Worm (Caenorhabditis elegans): Measurements from ENCODE around the gene C43D7.4.

C43D7.4 gene

ce11 chrV:19309591-19309990 lies 12.7 kb downstream of the C43D7.4 start, which contains the start of gene F55C9.11:
TSS of gene F55C9.11 (minus strand) at chrV:19309691.
- TF ChIP-seq efl-1 (optimal IDR thresholded peaks at IDR 0.05) (no peak), efl-1 (GFP tag; optimal IDR thresholded peaks at IDR 0.05 in 1 of 2) (peak in 1 of 2 experiments; percentile 77), unc-98 (GFP tag; IDR thresholded peaks at IDR 0.05) (no peak)

DNA sequence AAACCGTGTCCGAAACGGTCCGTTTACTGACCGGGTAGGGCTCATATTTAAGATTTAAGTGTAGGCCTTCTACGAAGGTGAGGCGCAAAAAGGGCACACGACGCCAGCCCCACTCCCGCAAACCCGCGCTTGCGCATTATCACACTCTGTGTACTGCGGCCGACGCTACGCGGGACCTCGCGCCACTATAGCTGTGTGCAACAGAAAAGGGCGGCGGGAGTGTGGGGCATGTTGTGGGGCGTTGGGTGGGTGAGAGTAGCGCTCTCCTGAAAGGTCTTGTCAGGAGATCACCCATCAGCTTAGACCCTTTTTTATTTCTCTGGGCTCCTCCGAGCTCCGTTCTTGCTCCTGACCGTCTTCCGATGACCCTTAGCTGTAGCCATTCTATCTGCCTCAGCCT lies 14.2 kb downstream of the C43D7.4 start:
- TF ChIP-seq unc-130 (tag; optimal IDR thresholded peaks at IDR 0.05) (no peak), F16B12.6 (tag; optimal IDR thresholded peaks at IDR 0.05) (no peak), egl-13 (tag; optimal IDR thresholded peaks at IDR 0.05) (no peak), dsc-1 (tag; optimal IDR thresholded peaks at IDR 0.05) (no peak), lsy-2 (tag; optimal IDR thresholded peaks at IDR 0.05) (no peak), sptf-1 (tag; optimal IDR thresholded peaks at IDR 0.05) (no peak), unc-30 (tag; optimal IDR thresholded peaks at IDR 0.05) (no peak), nhr-90 (tag; optimal IDR thresholded peaks at IDR 0.05; ENCODE audit: poor library complexity) (no peak), unc-98 (GFP tag; IDR thresholded peaks at IDR 0.05) (no peak), Y116A8C.19 (tag; optimal IDR thresholded peaks at IDR 0.05; ENCODE audit: borderline replicate concordance) (no peak), elt-2 (tag; optimal IDR thresholded peaks at IDR 0.05) (no peak), fkh-8 (tag; optimal IDR thresholded peaks at IDR 0.05) (no peak), ama-1 (optimal IDR thresholded peaks at IDR 0.05) (no peak), nhr-28 (tag; optimal IDR thresholded peaks at IDR 0.05) (no peak), lin-13 (GFP tag; optimal IDR thresholded peaks at IDR 0.05) (no peak)

DNA sequence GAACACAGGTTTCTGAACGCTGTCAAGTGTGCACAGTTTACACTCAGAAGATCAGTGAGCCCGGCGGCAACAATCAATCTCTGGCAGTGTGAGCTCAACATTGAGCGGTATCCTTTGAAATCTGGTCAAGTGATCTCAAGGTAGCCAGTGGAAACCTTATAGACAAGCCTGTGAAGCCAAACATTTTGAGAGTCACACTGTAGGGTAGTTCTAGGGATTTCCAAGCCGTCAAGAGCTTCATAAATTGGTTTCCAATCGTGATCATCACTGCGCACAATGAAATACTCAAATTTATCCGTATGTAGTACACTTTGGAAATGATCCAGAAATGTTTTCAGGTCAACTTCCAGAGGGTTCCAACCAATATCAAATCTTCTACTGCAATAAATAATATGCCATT lies 15.4 kb downstream of the C43D7.4 start, which contains the start of gene F55C9.15:
TSS of gene F55C9.15 (minus strand) at position 101 of the 400 bp plus-strand sequence.
- TF ChIP-seq egl-27 (tag; optimal IDR thresholded peaks at IDR 0.05) (no peak), mep-1 (tag; optimal IDR thresholded peaks at IDR 0.05) (no peak)

DNA sequence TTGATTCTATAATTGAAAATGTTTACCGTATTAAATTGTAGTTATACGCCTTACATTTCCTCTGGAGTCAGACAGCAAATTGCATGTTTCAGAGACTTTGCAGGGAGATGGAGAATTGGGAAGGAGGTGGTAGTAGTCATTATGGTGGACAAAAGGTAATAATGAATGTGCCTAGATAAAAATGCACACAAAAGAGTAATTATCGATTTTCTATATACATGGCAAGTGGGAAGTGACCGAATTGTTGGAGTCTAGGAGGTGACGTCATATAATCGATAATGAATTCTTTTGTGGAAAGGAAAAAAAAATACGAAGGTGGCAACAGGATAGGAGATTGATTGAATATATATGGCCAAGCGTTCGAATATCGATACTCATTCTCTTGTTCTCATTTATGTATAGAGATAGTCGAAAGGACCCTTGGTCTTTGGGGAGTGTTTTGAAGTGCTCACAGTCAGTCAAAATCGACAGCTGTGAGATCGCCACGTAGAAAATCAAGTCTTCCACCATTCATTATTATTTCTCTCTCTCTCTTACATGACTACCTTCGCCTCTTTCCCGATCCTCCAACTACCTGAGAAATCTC lies 18.6 kb downstream of the C43D7.4 start, which contains the start of the genes fbxb-63 and fbxb-61:
TSS of gene fbxb-63 (minus strand) at position 142 of the 586 bp plus-strand sequence.
TSS of gene fbxb-61 (plus strand) at position 536 of the 586 bp plus-strand sequence.
- TF ChIP-seq unc-62 (GFP tag; optimal IDR thresholded peaks at IDR 0.05) (no peak), tlp-1 (tag; optimal IDR thresholded peaks at IDR 0.05) (no peak), unc-30 (tag; optimal IDR thresholded peaks at IDR 0.05) (no peak), pag-3 (tag; optimal IDR thresholded peaks at IDR 0.05; ENCODE audit: borderline replicate concordance, insufficient read depth) (no peak), nhr-20 (tag; optimal IDR thresholded peaks at IDR 0.05) (no peak), nhr-71 (tag; optimal IDR thresholded peaks at IDR 0.05) (no peak), ceh-82 (tag; optimal IDR thresholded peaks at IDR 0.05) (no peak), pqm-1 (tag; optimal IDR thresholded peaks at IDR 0.05) (no peak), fkh-8 (tag; optimal IDR thresholded peaks at IDR 0.05) (no peak), lsy-2 (tag; optimal IDR thresholded peaks at IDR 0.05) (no peak), tbx-2 (tag; optimal IDR thresholded peaks at IDR 0.05) (no peak), C34B4.2 (tag; optimal IDR thresholded peaks at IDR 0.05) (no peak), xbp-1 (tag; optimal IDR thresholded peaks at IDR 0.05) (no peak), ceh-63 (GFP tag; optimal IDR thresholded peaks at IDR 0.05) (no peak), nhr-237 (tag; optimal IDR thresholded peaks at IDR 0.05) (no peak), jun-1 (tag; optimal IDR thresholded peaks at IDR 0.05) (no peak), aha-1 (tag; optimal IDR thresholded peaks at IDR 0.05) (no peak)

ce11 chrV:19301934-19302333 lies 20.4 kb downstream of the C43D7.4 start, which contains the start of gene fbxb-62:
TSS of gene fbxb-62 (minus strand) at chrV:19302034.
- TF ChIP-seq fos-1 (tag; optimal IDR thresholded peaks at IDR 0.05) (no peak), nhr-19 (GFP tag; conservative IDR thresholded peaks at IDR 0.05) (0 out of 2 replicates have a peak, but pooled peaks have one; percentile 3)
